Worm (Caenorhabditis elegans) whole organism, L1 larva: ENCODE results near the gene mys-1.

Experiments used
- aha-1 ChIP-seq: fragments of 150-350 bp; optimal IDR thresholded peaks from 2 replicates; lab custom pipeline; 2014; ENCODE audit warnings: missing biosample characterization, missing genetic modification characterization
- blmp-1 ChIP-seq: fragments of 150-350 bp; optimal IDR thresholded peaks from 2 replicates; lab custom pipeline; 2014; ENCODE audit warnings: missing biosample characterization, missing genetic modification characterization
- ceh-63 ChIP-seq: fragments of 200-800 bp; sonication (Bioruptor generic); optimal IDR thresholded peaks from 2 replicates; lab custom pipeline; 2018; ENCODE audit warnings: mild to moderate bottlenecking, missing genetic modification characterization, missing compliant biosample characterization
- ceh-88 ChIP-seq: fragments of 200-800 bp; sonication (Bioruptor generic); IDR thresholded peaks from 2 replicates; pipeline ENCODE4 v1.3.6; 2022; ENCODE audit warnings: missing genetic modification characterization, missing compliant biosample characterization
- ceh-90 ChIP-seq: sonication (generic microtip); optimal IDR thresholded peaks from 2 replicates; lab custom pipeline; 2016; ENCODE audit warnings: missing genetic modification characterization, missing compliant biosample characterization
- grh-1 ChIP-seq: fragments of 200-800 bp; sonication (Bioruptor generic); IDR thresholded peaks from 2 replicates; pipeline ENCODE4 v1.3.6; 2022; ENCODE audit warnings: missing genetic modification reagents, missing genetic modification characterization, missing compliant biosample characterization
- irx-1 ChIP-seq: sonication (generic microtip); optimal IDR thresholded peaks from 2 replicates; lab custom pipeline; 2016; ENCODE audit warnings: missing genetic modification characterization, missing compliant biosample characterization
- jun-1 ChIP-seq: fragments of 150-350 bp; optimal IDR thresholded peaks from 2 replicates; lab custom pipeline; 2014; ENCODE audit warnings: missing biosample characterization, missing genetic modification reagents, missing genetic modification characterization
- lin-13 ChIP-seq: fragments of 150-350 bp; optimal IDR thresholded peaks from 2 replicates; lab custom pipeline; 2014; ENCODE audit warnings: missing biosample characterization, missing genetic modification reagents, missing genetic modification characterization
- lin-14 ChIP-seq: fragments of 200-800 bp; sonication (Bioruptor generic); optimal IDR thresholded peaks from 2 replicates; lab custom pipeline; 2018; ENCODE audit warnings: mild to moderate bottlenecking, missing genetic modification characterization, moderate library complexity, missing compliant biosample characterization
- lir-3 ChIP-seq: sonication (generic microtip); optimal IDR thresholded peaks from 2 replicates; lab custom pipeline; 2016; ENCODE audit warnings: mild to moderate bottlenecking, missing genetic modification characterization, moderate library complexity, missing compliant biosample characterization; ENCODE audit not compliant: poor library complexity
- lsy-2 ChIP-seq, 2 experiments: fragments of 150-350 bp; optimal IDR thresholded peaks; 2 replicates each; lab custom pipeline; 2014; ENCODE audit warnings: missing biosample characterization in 2 of 2, missing genetic modification characterization in 2 of 2
- nhr-11 ChIP-seq: fragments of 150-350 bp; optimal IDR thresholded peaks from 2 replicates; lab custom pipeline; 2014; ENCODE audit warnings: missing biosample characterization, missing genetic modification characterization
- nhr-20 ChIP-seq: sonication (generic microtip); optimal IDR thresholded peaks from 2 replicates; lab custom pipeline; 2016; ENCODE audit warnings: mild to moderate bottlenecking, missing genetic modification characterization, missing compliant biosample characterization
- nhr-237 ChIP-seq: fragments of 150-350 bp; optimal IDR thresholded peaks from 2 replicates; lab custom pipeline; 2014; ENCODE audit warnings: missing biosample characterization, missing genetic modification characterization
- nhr-28 ChIP-seq: fragments of 150-350 bp; optimal IDR thresholded peaks from 2 replicates; lab custom pipeline; 2014; ENCODE audit warnings: missing biosample characterization, missing genetic modification characterization
- nhr-47 ChIP-seq: sonication (generic microtip); optimal IDR thresholded peaks from 2 replicates; lab custom pipeline; 2016; ENCODE audit warnings: mild to moderate bottlenecking, missing genetic modification characterization, moderate library complexity, missing compliant biosample characterization
- nhr-90 ChIP-seq: sonication (generic microtip); optimal IDR thresholded peaks from 2 replicates; lab custom pipeline; 2016; ENCODE audit warnings: mild to moderate bottlenecking, missing genetic modification characterization, missing compliant biosample characterization; ENCODE audit not compliant: poor library complexity
- pqm-1 ChIP-seq: sonication (generic microtip); optimal IDR thresholded peaks from 3 replicates; lab custom pipeline; 2017; ENCODE audit warnings: missing biosample characterization, missing genetic modification characterization
- unc-30 ChIP-seq: sonication (generic microtip); optimal IDR thresholded peaks from 2 replicates; lab custom pipeline; 2017; ENCODE audit warnings: missing biosample characterization, missing genetic modification characterization
- zag-1 ChIP-seq: fragments of 150-350 bp; optimal IDR thresholded peaks from 2 replicates; lab custom pipeline; 2014; ENCODE audit warnings: missing biosample characterization, missing genetic modification characterization
- ztf-11 ChIP-seq, 2 experiments: sonication (generic microtip); optimal IDR thresholded peaks; 2 replicates each; lab custom pipeline; 2016 to 2017; ENCODE audit warnings: missing genetic modification characterization in 2 of 2, missing biosample characterization in 1 of 2, missing compliant biosample characterization in 1 of 2
- ztf-4 ChIP-seq: fragments of 150-350 bp; optimal IDR thresholded peaks from 2 replicates; lab custom pipeline; 2014; ENCODE audit warnings: missing biosample characterization, missing genetic modification characterization

The mys-1 gene

DNA sequence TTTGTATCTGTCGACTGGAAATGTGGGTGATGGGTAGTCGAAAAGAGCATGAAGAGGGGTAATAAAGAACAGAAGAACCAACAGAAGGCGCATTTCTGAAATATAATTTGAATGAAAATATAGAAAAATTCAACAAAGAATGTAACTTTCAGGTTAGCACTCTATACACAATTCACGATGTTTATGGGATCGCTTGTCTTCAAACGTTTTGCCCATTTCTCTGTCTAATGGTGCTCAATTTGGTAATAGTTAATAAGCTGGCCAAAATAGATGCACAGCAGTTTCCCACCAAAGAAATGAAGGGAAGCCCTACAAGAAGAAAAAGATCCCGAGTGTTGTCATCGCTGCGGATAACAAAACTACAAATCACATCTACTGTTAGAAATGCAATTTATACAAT lies 37.0 kb downstream of the mys-1 start, which contains the start of gene F20A1.8:
F20A1.8 (minus strand) TSS at position 101 of the 400 bp plus-strand sequence.
- TF ChIP-seq lir-3 (tag; lab: Kevin White, UChicago), result no peak
- no peak for TF ChIP-seq aha-1
- TF ChIP-seq nhr-11, result no peak
- no peak for TF ChIP-seq nhr-47 (tag; lab: Kevin White, UChicago)
- no peak for TF ChIP-seq nhr-237 (tag; lab: Kevin White, UChicago)
- no peak for TF ChIP-seq nhr-90 (tag; lab: Kevin White, UChicago)
- no peak for TF ChIP-seq nhr-20 (tag; lab: Kevin White, UChicago)
- no peak for TF ChIP-seq ztf-4
- TF ChIP-seq nhr-28 (tag; lab: Kevin White, UChicago), result no peak
- TF ChIP-seq zag-1 (tag; lab: Kevin White, UChicago), result no peak
- no peak for TF ChIP-seq ceh-63 (GFP tag; lab: Kevin White, UChicago)
- no peak for TF ChIP-seq lsy-2 (tag; optimal IDR thresholded peaks at IDR 0.05; lab: Kevin White, UChicago)
- no peak for TF ChIP-seq grh-1
- no peak for TF ChIP-seq unc-30 (tag; lab: Kevin White, UChicago)
- TF ChIP-seq pqm-1 (tag; lab: Kevin White, UChicago), result no peak
- TF ChIP-seq irx-1 (tag; lab: Kevin White, UChicago), result no peak
- TF ChIP-seq jun-1, result no peak
- TF ChIP-seq ceh-88 (GFP tag; lab: Robert Waterston, UW), result no peak
- TF ChIP-seq ztf-11 (tag; optimal IDR thresholded peaks at IDR 0.05; lab: Kevin White, UChicago), result no peak
- no peak for TF ChIP-seq lin-13 (GFP tag; lab: Kevin White, UChicago)

DNA sequence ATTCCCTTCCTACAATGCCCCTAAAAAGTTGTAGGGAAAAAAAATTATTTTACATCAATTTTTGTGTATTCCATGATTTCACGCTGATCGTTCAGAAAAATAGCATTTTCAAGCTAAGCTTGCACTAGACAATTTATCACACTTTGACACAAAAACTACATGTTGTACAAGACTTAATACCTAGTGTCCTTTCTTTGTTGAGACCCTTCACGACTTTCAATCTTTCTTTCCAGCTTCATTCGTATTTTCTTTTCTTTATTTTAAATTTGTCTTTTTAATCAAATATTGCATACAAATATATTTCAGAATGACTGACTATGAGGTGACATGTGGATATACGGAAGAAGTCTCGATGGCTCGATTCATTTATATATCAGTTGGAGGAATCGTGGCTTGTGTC lies 38.5 kb downstream of the mys-1 start, which contains the start of gene F20A1.2:
F20A1.2 (plus strand) TSS at position 301 of the 400 bp plus-strand sequence.
- TF ChIP-seq blmp-1 (tag; lab: Kevin White, UChicago) (no peak), lin-14 (GFP tag; lab: Kevin White, UChicago) (no peak)

- no peak for TF ChIP-seq ceh-90 (tag; lab: Kevin White, UChicago)
Observed at ce11 chrV:7036475-7036874, 48.0 kb downstream of the mys-1 start, which contains the start of gene twk-11. twk-11 (minus strand) TSS chrV:7036575.
